Fruit fly (Drosophila melanogaster) whole organism, adult: ENCODE results near the gene tup.

Source experiments
- CG11617 ChIP-seq: fragments of 200-800 bp; sonication (Bioruptor generic); optimal IDR thresholded peaks from 2 replicates; lab custom pipeline; 2017; ENCODE audit warnings: mild to moderate bottlenecking, missing biosample characterization, missing genetic modification reagents, missing genetic modification characterization
- CG12768 ChIP-seq: fragments of 200-800 bp; sonication (Bioruptor generic); optimal IDR thresholded peaks from 2 replicates; lab custom pipeline; 2017; ENCODE audit warnings: missing biosample characterization, missing genetic modification characterization, mild to moderate bottlenecking, moderate library complexity, missing genetic modification reagents
- CG14711 ChIP-seq: fragments of 200-800 bp; sonication (Bioruptor generic); optimal IDR thresholded peaks from 2 replicates; lab custom pipeline; 2018; ENCODE audit warnings: missing biosample characterization, mild to moderate bottlenecking, missing genetic modification characterization, moderate library complexity
- CG1620 ChIP-seq: fragments of 200-800 bp; sonication (Bioruptor generic); optimal IDR thresholded peaks from 2 replicates; lab custom pipeline; 2016; ENCODE audit warnings: missing biosample characterization, missing genetic modification characterization
- CG33017 ChIP-seq: fragments of 200-800 bp; sonication (Bioruptor generic); optimal IDR thresholded peaks from 2 replicates; lab custom pipeline; 2018; ENCODE audit warnings: missing biosample characterization, mild to moderate bottlenecking, missing genetic modification characterization, moderate library complexity
- CG5204 ChIP-seq: fragments of 200-800 bp; sonication (Bioruptor generic); optimal IDR thresholded peaks from 2 replicates; lab custom pipeline; 2016; ENCODE audit warnings: missing biosample characterization, missing genetic modification characterization
- CG7045 ChIP-seq: fragments of 200-800 bp; sonication (Bioruptor generic); optimal IDR thresholded peaks from 2 replicates; lab custom pipeline; 2017; ENCODE audit warnings: missing biosample characterization, mild to moderate bottlenecking, missing genetic modification characterization
- CG7101 ChIP-seq: fragments of 200-800 bp; sonication (Bioruptor generic); optimal IDR thresholded peaks from 2 replicates; lab custom pipeline; 2018; ENCODE audit warnings: missing biosample characterization, mild to moderate bottlenecking, missing genetic modification characterization, moderate library complexity
- Clk ChIP-seq: fragments of 200-800 bp; sonication (Bioruptor generic); optimal IDR thresholded peaks from 2 replicates; lab custom pipeline; 2017; ENCODE audit warnings: missing biosample characterization, missing genetic modification characterization
- Crg-1 ChIP-seq: fragments of 200-800 bp; sonication (Bioruptor generic); optimal IDR thresholded peaks from 2 replicates; lab custom pipeline; 2016; ENCODE audit warnings: missing biosample characterization, missing genetic modification characterization
- Hr96 ChIP-seq: fragments of 200-800 bp; sonication (Bioruptor generic); optimal IDR thresholded peaks from 2 replicates; lab custom pipeline; 2016; ENCODE audit warnings: missing biosample characterization, missing genetic modification characterization
- Mnt ChIP-seq: fragments of 200-800 bp; sonication (Bioruptor generic); optimal IDR thresholded peaks from 2 replicates; lab custom pipeline; 2016; ENCODE audit warnings: missing biosample characterization, mild to moderate bottlenecking, missing genetic modification characterization
- bab1 ChIP-seq: fragments of 200-800 bp; sonication (Bioruptor generic); optimal IDR thresholded peaks from 3 replicates; lab custom pipeline; 2019; ENCODE audit warnings: missing biosample characterization, mild to moderate bottlenecking, missing genetic modification characterization, moderate library complexity
- cic ChIP-seq: fragments of 200-800 bp; sonication (Bioruptor generic); optimal IDR thresholded peaks from 2 replicates; lab custom pipeline; 2017; ENCODE audit warnings: missing biosample characterization, mild to moderate bottlenecking, missing genetic modification characterization, moderate library complexity
- cnc ChIP-seq, 2 experiments: fragments of >200 bp; optimal IDR thresholded peaks; 2 replicates each; lab custom pipeline; 2017
- kay ChIP-seq: fragments of 200-800 bp; sonication (Bioruptor generic); peaks from one replicate; lab custom pipeline; 2016; ENCODE audit warnings: missing biosample characterization, missing genetic modification characterization, borderline replicate concordance
- ovo ChIP-seq: fragments of 200-800 bp; sonication (Bioruptor generic); optimal IDR thresholded peaks from 2 replicates; lab custom pipeline; 2016; ENCODE audit warnings: missing biosample characterization, missing genetic modification characterization
- pad ChIP-seq: fragments of 200-800 bp; sonication (Bioruptor generic); optimal IDR thresholded peaks from 3 replicates; lab custom pipeline; 2017; ENCODE audit warnings: missing biosample characterization, missing genetic modification characterization, mild to moderate bottlenecking, moderate library complexity, missing genetic modification reagents
- tj ChIP-seq: fragments of 200-800 bp; sonication (Bioruptor generic); optimal IDR thresholded peaks from 3 replicates; lab custom pipeline; 2017; ENCODE audit warnings: missing biosample characterization, mild to moderate bottlenecking, missing genetic modification characterization, moderate library complexity
- toe ChIP-seq: fragments of 200-800 bp; sonication (Bioruptor generic); optimal IDR thresholded peaks from 2 replicates; lab custom pipeline; 2016; ENCODE audit warnings: missing biosample characterization, missing genetic modification characterization

The tup gene

dm6 chr2L:18830587-18831528, 50.2 kb downstream of the tup start, which contains the start of the genes CG17597 and ScpX:
TSS of gene CG17597 (minus strand) at chr2L:18831153.
TSS of gene ScpX (plus strand) at chr2L:18831229.
- TF ChIP-seq Hr96 (GFP tag; lab: Kevin White, UChicago) (peak; percentile 59), ovo (peak; percentile 6), tj (GFP tag; lab: Kevin White, UChicago) (peak; percentile 25), CG7045 (GFP tag; lab: Kevin White, UChicago) (peak; percentile 44), bab1 (GFP tag; lab: Kevin White, UChicago) (peak; percentile 46), Mnt (peak; percentile 55), kay (GFP tag; lab: Kevin White, UChicago) (no peak), cic (GFP tag; lab: Kevin White, UChicago) (no peak), Clk (GFP tag; lab: Kevin White, UChicago) (peak; percentile 42), CG11617 (GFP tag; lab: Kevin White, UChicago) (peak; percentile 50), CG14711 (tag; lab: Kevin White, UChicago) (peak; percentile 57), toe (GFP tag; lab: Kevin White, UChicago) (peak; percentile 83), CG7101 (tag; lab: Kevin White, UChicago) (peak; percentile 50), CG12768 (peak; percentile 42), cnc (optimal IDR thresholded peaks at IDR 0.05; lab: Kevin White, UChicago) (no peak), CG1620 (peak; percentile 62), Crg-1 (no peak), pad (GFP tag; lab: Kevin White, UChicago) (peak; percentile 17), CG33017 (tag; lab: Kevin White, UChicago) (peak; percentile 34), CG5204 (GFP tag; lab: Kevin White, UChicago) (peak; percentile 76)

DNA sequence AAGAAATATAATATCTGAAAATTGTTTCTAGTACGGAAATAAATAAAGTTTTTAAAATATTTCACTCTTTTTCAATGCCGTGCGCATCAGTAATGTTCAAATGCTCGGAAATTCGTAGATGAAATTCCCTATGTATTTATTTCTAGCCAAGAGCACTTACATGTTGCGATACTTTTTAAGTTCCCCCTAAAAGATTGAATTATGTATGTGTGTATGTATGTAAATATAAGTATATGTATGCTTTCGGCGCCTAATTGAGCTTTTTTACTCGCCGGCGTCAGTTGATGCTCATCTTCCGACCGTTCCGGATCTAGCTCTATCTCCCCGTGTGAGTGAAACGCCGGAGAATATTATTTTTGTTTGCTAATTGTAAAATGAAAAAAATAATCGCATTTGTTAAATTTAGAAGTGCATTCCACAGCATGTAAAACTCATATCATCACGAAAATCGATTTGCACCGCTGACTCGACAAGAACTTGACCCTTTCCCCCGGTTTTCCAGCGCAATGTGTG, 54.5 kb downstream of the tup start, which contains the start of gene Ugt36E1:
Ugt36E1 (plus strand) TSS at position 275 of the 513 bp plus-strand sequence.
- TF ChIP-seq kay (GFP tag; lab: Kevin White, UChicago) (peak; percentile 19), CG14711 (tag; lab: Kevin White, UChicago) (no peak), CG12768 (no peak), toe (GFP tag; lab: Kevin White, UChicago) (no peak), cic (GFP tag; lab: Kevin White, UChicago) (no peak), Mnt (no peak), pad (GFP tag; lab: Kevin White, UChicago) (no peak), CG5204 (GFP tag; lab: Kevin White, UChicago) (no peak), bab1 (GFP tag; lab: Kevin White, UChicago) (no peak), ovo (no peak), CG7101 (tag; lab: Kevin White, UChicago) (no peak), CG11617 (GFP tag; lab: Kevin White, UChicago) (no peak), cnc (optimal IDR thresholded peaks at IDR 0.05; lab: Kevin White, UChicago) (no peak), tj (GFP tag; lab: Kevin White, UChicago) (peak; percentile 61), CG1620 (no peak), CG33017 (tag; lab: Kevin White, UChicago) (no peak), Crg-1 (no peak)

dm6 chr2L:18823243-18823803, 57.7 kb downstream of the tup start, which contains the start of gene Ugt36D1:
TSS of gene Ugt36D1 (plus strand) at chr2L:18823548.
- TF ChIP-seq CG11617 (GFP tag; lab: Kevin White, UChicago) (peak; percentile 80), Hr96 (GFP tag; lab: Kevin White, UChicago) (peak; percentile 27), CG33017 (tag; lab: Kevin White, UChicago) (peak; percentile 0), tj (GFP tag; lab: Kevin White, UChicago) (peak; percentile 94), CG5204 (GFP tag; lab: Kevin White, UChicago) (no peak), Mnt (peak; percentile 20), toe (GFP tag; lab: Kevin White, UChicago) (no peak), kay (GFP tag; lab: Kevin White, UChicago) (peak; percentile 86), CG12768 (no peak), CG1620 (no peak), CG7101 (tag; lab: Kevin White, UChicago) (peak; percentile 5), bab1 (GFP tag; lab: Kevin White, UChicago) (peak; percentile 11)

dm6 chr2L:18822805-18823204, 58.3 kb downstream of the tup start:
- TF ChIP-seq CG7045 (GFP tag; lab: Kevin White, UChicago) (no peak), CG11617 (GFP tag; lab: Kevin White, UChicago) (no peak), pad (GFP tag; lab: Kevin White, UChicago) (no peak), ovo (no peak), tj (GFP tag; lab: Kevin White, UChicago) (no peak), Clk (GFP tag; lab: Kevin White, UChicago) (no peak), CG12768 (no peak), Crg-1 (no peak), Hr96 (GFP tag; lab: Kevin White, UChicago) (no peak), CG1620 (no peak), CG5204 (GFP tag; lab: Kevin White, UChicago) (no peak), kay (GFP tag; lab: Kevin White, UChicago) (no peak), Mnt (no peak), bab1 (GFP tag; lab: Kevin White, UChicago) (no peak), toe (GFP tag; lab: Kevin White, UChicago) (no peak), CG7101 (tag; lab: Kevin White, UChicago) (no peak), CG14711 (tag; lab: Kevin White, UChicago) (no peak)
